Fruit fly (Drosophila melanogaster): ENCODE results near the gene nom.

Gene nom

dm6 chr3R:8676560-8677000 is 46.4 kb upstream of the nom start, which contains the start of the genes Unc50, CG11755 and CG8043 (continued):
- TF ChIP-seq chn (GFP tag; optimal IDR thresholded peaks at IDR 0.05) (peak; percentile 60), dmrt11E (tag; optimal IDR thresholded peaks at IDR 0.05) (peak; percentile 77), Hmr (GFP tag; optimal IDR thresholded peaks at IDR 0.05) (peak; percentile 84), CG9609 (GFP tag; optimal IDR thresholded peaks at IDR 0.05) (peak; percentile 68), her (GFP tag; optimal IDR thresholded peaks at IDR 0.05) (no peak), Rfx (GFP tag; IDR thresholded peaks at IDR 0.05) (peak; percentile 87), dimm (GFP tag; IDR thresholded peaks at IDR 0.05) (no peak), Gug (GFP tag; IDR thresholded peaks at IDR 0.05) (peak; percentile 81; the same call in 2 of the 4 replicates), CG1233 (GFP tag; optimal IDR thresholded peaks at IDR 0.05) (peak; percentile 70), fru (optimal IDR thresholded peaks at IDR 0.05) (no peak), CG30020 (tag; optimal IDR thresholded peaks at IDR 0.05) (peak; percentile 74), Hsf (GFP tag; optimal IDR thresholded peaks at IDR 0.05) (peak; percentile 88), CG17359 (tag; optimal IDR thresholded peaks at IDR 0.05) (peak; percentile 68), CG11560 (tag; IDR thresholded peaks at IDR 0.05) (no peak), eve (GFP tag; optimal IDR thresholded peaks at IDR 0.05) (no peak), Kr (GFP tag; optimal IDR thresholded peaks at IDR 0.05) (no peak), CG13624 (GFP tag; optimal IDR thresholded peaks at IDR 0.05) (peak; percentile 71), luna (GFP tag; optimal IDR thresholded peaks at IDR 0.05) (peak; percentile 48), Atf-2 (GFP tag; optimal IDR thresholded peaks at IDR 0.05) (peak; percentile 53), CG11247 (GFP tag; IDR thresholded peaks at IDR 0.05) (peak; percentile 57; the same call in 1 of the 2 replicates), Sox100B (GFP tag; optimal IDR thresholded peaks at IDR 0.05) (peak; percentile 73), CG3281 (GFP tag; optimal IDR thresholded peaks at IDR 0.05) (peak; percentile 71), ash1 (GFP tag; optimal IDR thresholded peaks at IDR 0.05) (no peak), CrebB (tag; optimal IDR thresholded peaks at IDR 0.05) (peak; percentile 64), Tbp (GFP tag; optimal IDR thresholded peaks at IDR 0.05) (no peak), bbx (GFP tag; IDR thresholded peaks at IDR 0.05; ENCODE audit: partially characterized antibody) (peak; percentile 92), CG5245 (GFP tag; optimal IDR thresholded peaks at IDR 0.05) (peak; percentile 45), CG2199 (GFP tag; IDR thresholded peaks at IDR 0.05) (no peak), CG15011 (GFP tag; optimal IDR thresholded peaks at IDR 0.05) (peak; percentile 53), CG31441 (GFP tag; IDR thresholded peaks at IDR 0.05) (peak; percentile 78), Gsc (GFP tag; IDR thresholded peaks at IDR 0.05) (no peak), CG14050 (GFP tag; IDR thresholded peaks at IDR 0.05) (peak; percentile 25; the same call in 1 of the 3 replicates), CG4360 (GFP tag; IDR thresholded peaks at IDR 0.05) (no peak), TFAM (GFP tag; optimal IDR thresholded peaks at IDR 0.05) (no peak), CG2875 (GFP tag; optimal IDR thresholded peaks at IDR 0.05) (peak; percentile 51), esg (GFP tag; conservative IDR thresholded peaks at IDR 0.05) (peak; percentile 63), aop (GFP tag; IDR thresholded peaks at IDR 0.05) (no peak), Drgx (GFP tag; IDR thresholded peaks at IDR 0.05) (peak; percentile 35; the same call in 1 of the 2 replicates), cwo (GFP tag; optimal IDR thresholded peaks at IDR 0.05) (peak; percentile 49), Opbp (GFP tag; IDR thresholded peaks at IDR 0.05; ENCODE audit: partially characterized antibody) (peak; percentile 91), zen2 (GFP tag; IDR thresholded peaks at IDR 0.05; ENCODE audit: partially characterized antibody) (peak; percentile 95), CG4282 (GFP tag; optimal IDR thresholded peaks at IDR 0.05) (no peak), nerfin-2 (GFP tag; IDR thresholded peaks at IDR 0.05; ENCODE audit: partially characterized antibody) (peak; percentile 88), H15 (GFP tag; IDR thresholded peaks at IDR 0.05) (peak; percentile 69; the same call in 2 of the 3 replicates), CG4854 (GFP tag; optimal IDR thresholded peaks at IDR 0.05) (peak; percentile 70), Oaz (GFP tag; IDR thresholded peaks at IDR 0.05) (peak; percentile 67; the same call in 1 of the 2 replicates), pros (GFP tag; optimal IDR thresholded peaks at IDR 0.05) (peak; percentile 42), klu (GFP tag; IDR thresholded peaks at IDR 0.05) (peak; percentile 74; the same call in 1 of the 2 replicates), CG12104 (GFP tag; optimal IDR thresholded peaks at IDR 0.05) (peak; percentile 64), NC2β (GFP tag; optimal IDR thresholded peaks at IDR 0.05) (peak; percentile 48), vvl (GFP tag; IDR thresholded peaks at IDR 0.05) (peak; percentile 81), CG2116 (GFP tag; optimal IDR thresholded peaks at IDR 0.05) (peak; percentile 67)

All from whole organism, embryonic.